Worm (Caenorhabditis elegans): ENCODE data around the gene adal-1.

DNA sequence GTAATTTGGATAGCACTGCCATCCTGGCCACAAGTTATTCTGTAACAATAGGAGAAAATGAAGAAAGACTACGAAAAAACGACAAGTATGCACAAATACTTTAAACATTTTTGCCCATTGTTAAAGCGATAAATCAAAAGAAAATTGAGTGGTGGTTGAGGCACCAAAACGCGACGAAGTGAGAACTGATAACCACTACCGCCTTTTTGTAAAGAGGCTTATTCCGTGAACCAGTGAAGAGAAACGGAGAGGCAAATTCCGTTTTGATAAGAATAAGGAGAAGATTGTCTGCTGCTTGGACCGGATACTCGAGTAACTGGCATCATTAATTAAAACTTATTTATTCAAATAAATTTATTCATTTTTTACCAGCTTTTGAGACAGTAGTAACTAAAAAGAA is 9.7 kb downstream of the adal-1 start, which contains the start of gene pmp-1:
- TF ChIP-seq nhr-23 (tag; optimal IDR thresholded peaks at IDR 0.05) (no peak), aly-2 (tag; optimal IDR thresholded peaks at IDR 0.05) (no peak), pha-4 (tag; optimal IDR thresholded peaks at IDR 0.05) (no peak), ztf-11 (tag; optimal IDR thresholded peaks at IDR 0.05) (no peak), nhr-77 (tag; optimal IDR thresholded peaks at IDR 0.05) (no peak), zag-1 (tag; optimal IDR thresholded peaks at IDR 0.05) (no peak), lin-15B (tag; optimal IDR thresholded peaks at IDR 0.05) (no peak), ceh-82 (tag; optimal IDR thresholded peaks at IDR 0.05) (no peak), elt-1 (tag; optimal IDR thresholded peaks at IDR 0.05) (no peak), unc-39 (tag; optimal IDR thresholded peaks at IDR 0.05) (no peak), nhr-28 (tag; optimal IDR thresholded peaks at IDR 0.05) (no peak), R02D3.7 (tag; optimal IDR thresholded peaks at IDR 0.05) (no peak)

Data from whole organism, L3 larva.